Worm (Caenorhabditis elegans): ENCODE results near the gene eef-1G.

ce11 chrV:10967594-10968273, 2.2 kb downstream of the eef-1G start:
- no peak for TF ChIP-seq nhr-11 (tag; optimal IDR thresholded peaks at IDR 0.05)
- no peak for TF ChIP-seq hlh-8 (tag; optimal IDR thresholded peaks at IDR 0.05)
- TF ChIP-seq ama-1 (optimal IDR thresholded peaks at IDR 0.05) = no peak
- TF ChIP-seq hlh-15 (tag; optimal IDR thresholded peaks at IDR 0.05) = no peak
- no peak for TF ChIP-seq dmd-4 (tag; optimal IDR thresholded peaks at IDR 0.05; ENCODE audit: borderline replicate concordance)
- TF ChIP-seq ceh-2 (tag; optimal IDR thresholded peaks at IDR 0.05) = no peak
- TF ChIP-seq unc-3 (GFP tag; conservative IDR thresholded peaks at IDR 0.05) = no peak
- no peak for TF ChIP-seq unc-3 (tag; optimal IDR thresholded peaks at IDR 0.05)
- TF ChIP-seq fkh-10 (GFP tag; optimal IDR thresholded peaks at IDR 0.05) = no peak
- no peak for TF ChIP-seq pha-4 (tag; optimal IDR thresholded peaks at IDR 0.05)
- no peak for TF ChIP-seq ceh-22 (tag; optimal IDR thresholded peaks at IDR 0.05)
- no peak for TF ChIP-seq ceh-9 (tag; optimal IDR thresholded peaks at IDR 0.05)
- no peak for TF ChIP-seq ets-4 (tag; optimal IDR thresholded peaks at IDR 0.05)

All from whole organism, late embryonic.